Fruit fly (Drosophila melanogaster): ENCODE measurements around the gene Synd.

Gene Synd

DNA sequence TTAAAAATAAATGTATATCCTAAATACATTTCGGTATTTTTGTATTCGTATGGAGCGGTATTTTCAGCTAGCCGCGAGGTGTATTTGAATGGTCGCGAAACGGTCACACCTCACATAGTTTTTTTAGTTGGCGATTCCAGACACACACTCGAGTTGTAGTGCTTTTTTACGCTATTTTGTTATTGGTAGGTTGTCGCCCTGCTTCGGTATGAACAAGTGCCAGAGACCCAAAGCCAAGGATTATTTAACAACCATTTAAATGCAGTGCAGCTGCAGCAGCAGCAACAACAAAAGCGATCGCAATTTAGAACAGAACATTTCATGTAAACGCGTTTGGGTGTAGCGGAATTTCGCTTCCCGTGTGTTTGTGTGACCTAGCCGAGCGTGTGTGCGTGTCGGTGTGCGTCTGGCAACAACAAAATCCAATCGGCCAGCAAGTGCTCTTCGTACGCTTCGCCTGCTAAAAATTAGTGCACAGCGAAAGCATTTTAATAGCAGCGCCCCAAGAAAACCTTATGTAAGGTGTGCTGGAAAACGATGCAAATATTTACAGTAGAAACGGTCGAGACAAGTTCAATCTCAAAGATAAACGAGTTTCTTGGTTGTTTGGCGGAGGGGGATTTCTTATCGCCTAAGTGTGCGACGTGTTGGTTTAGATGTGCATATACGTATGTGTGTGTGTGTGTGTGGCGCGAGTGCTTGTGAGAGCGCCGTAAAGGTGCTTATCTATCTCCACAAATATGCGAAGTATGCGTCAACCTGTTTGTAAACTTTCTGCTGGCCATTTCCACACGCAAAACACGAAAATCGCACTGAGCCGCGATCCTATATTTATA, at the start of gene Synd:
Gene Synd (plus strand): TSS at position 111 of the 836 bp plus-strand sequence.
- TF ChIP-seq Ets98B (GFP tag; IDR thresholded peaks at IDR 0.05) (peak; percentile 13; the same call in 1 of the 2 replicates), CG4496 (GFP tag; IDR thresholded peaks at IDR 0.05) (peak; percentile 48; the same call in 2 of the 3 replicates), CG8301 (tag; optimal IDR thresholded peaks at IDR 0.05) (peak; percentile 34), gl (tag; optimal IDR thresholded peaks at IDR 0.05) (peak; percentile 31), Snoo (tag; optimal IDR thresholded peaks at IDR 0.05) (peak; percentile 6), CG9948 (tag; optimal IDR thresholded peaks at IDR 0.05) (no peak), CG34367 (tag; optimal IDR thresholded peaks at IDR 0.05) (no peak), fd96Ca (GFP tag; IDR thresholded peaks at IDR 0.05) (no peak), CG10348 (GFP tag; IDR thresholded peaks at IDR 0.05) (no peak), EcR (GFP tag; optimal IDR thresholded peaks at IDR 0.05) (peak; percentile 76), CG13204 (GFP tag; optimal IDR thresholded peaks at IDR 0.05) (no peak), CG14655 (GFP tag; optimal IDR thresholded peaks at IDR 0.05) (peak; percentile 27), rn (GFP tag; IDR thresholded peaks at IDR 0.05) (no peak), CG12605 (GFP tag; IDR thresholded peaks at IDR 0.05) (0 out of 2 replicates have a peak, but pooled peaks have one; percentile 17), CG32121 (GFP tag; IDR thresholded peaks at IDR 0.05) (no peak), D1 (tag; optimal IDR thresholded peaks at IDR 0.05) (no peak), CG8159 (tag; optimal IDR thresholded peaks at IDR 0.05) (no peak), CG15710 (tag; optimal IDR thresholded peaks at IDR 0.05) (peak; percentile 8), Pif1A (GFP tag; optimal IDR thresholded peaks at IDR 0.05) (peak; percentile 42), Pif1B (GFP tag; optimal IDR thresholded peaks at IDR 0.05) (peak; percentile 12), CG17806 (tag; optimal IDR thresholded peaks at IDR 0.05) (no peak)

- TF ChIP-seq CG8301 (tag; optimal IDR thresholded peaks at IDR 0.05) (peak; percentile 51), gl (tag; optimal IDR thresholded peaks at IDR 0.05) (peak; percentile 28), CG10348 (GFP tag; IDR thresholded peaks at IDR 0.05) (0 out of 2 replicates have a peak, but pooled peaks have one; percentile 10), rn (GFP tag; IDR thresholded peaks at IDR 0.05) (no peak), CG17806 (tag; optimal IDR thresholded peaks at IDR 0.05) (peak; percentile 34), CG34367 (tag; optimal IDR thresholded peaks at IDR 0.05) (peak; percentile 21), Ets98B (GFP tag; IDR thresholded peaks at IDR 0.05) (peak; percentile 63), CG13204 (GFP tag; optimal IDR thresholded peaks at IDR 0.05) (peak; percentile 61), Pif1A (GFP tag; optimal IDR thresholded peaks at IDR 0.05) (peak; percentile 69), CG12605 (GFP tag; IDR thresholded peaks at IDR 0.05) (peak; percentile 59), CG15710 (tag; optimal IDR thresholded peaks at IDR 0.05) (peak; percentile 42), D1 (tag; optimal IDR thresholded peaks at IDR 0.05) (peak; percentile 15), CG14655 (GFP tag; optimal IDR thresholded peaks at IDR 0.05) (peak; percentile 65), Pif1B (GFP tag; optimal IDR thresholded peaks at IDR 0.05) (peak; percentile 63), CG8159 (tag; optimal IDR thresholded peaks at IDR 0.05) (peak; percentile 54), CG9948 (tag; optimal IDR thresholded peaks at IDR 0.05) (peak; percentile 39), Snoo (tag; optimal IDR thresholded peaks at IDR 0.05) (peak; percentile 10), CG32121 (GFP tag; IDR thresholded peaks at IDR 0.05) (peak; percentile 69), fd96Ca (GFP tag; IDR thresholded peaks at IDR 0.05) (peak; percentile 77; the same call in 2 of the 3 replicates), CG4496 (GFP tag; IDR thresholded peaks at IDR 0.05) (peak; percentile 36; the same call in 2 of the 3 replicates), EcR (GFP tag; optimal IDR thresholded peaks at IDR 0.05) (no peak)
Measured at dm6 chr3R:20783714-20784435, 48.7 kb upstream of the Synd start.

DNA sequence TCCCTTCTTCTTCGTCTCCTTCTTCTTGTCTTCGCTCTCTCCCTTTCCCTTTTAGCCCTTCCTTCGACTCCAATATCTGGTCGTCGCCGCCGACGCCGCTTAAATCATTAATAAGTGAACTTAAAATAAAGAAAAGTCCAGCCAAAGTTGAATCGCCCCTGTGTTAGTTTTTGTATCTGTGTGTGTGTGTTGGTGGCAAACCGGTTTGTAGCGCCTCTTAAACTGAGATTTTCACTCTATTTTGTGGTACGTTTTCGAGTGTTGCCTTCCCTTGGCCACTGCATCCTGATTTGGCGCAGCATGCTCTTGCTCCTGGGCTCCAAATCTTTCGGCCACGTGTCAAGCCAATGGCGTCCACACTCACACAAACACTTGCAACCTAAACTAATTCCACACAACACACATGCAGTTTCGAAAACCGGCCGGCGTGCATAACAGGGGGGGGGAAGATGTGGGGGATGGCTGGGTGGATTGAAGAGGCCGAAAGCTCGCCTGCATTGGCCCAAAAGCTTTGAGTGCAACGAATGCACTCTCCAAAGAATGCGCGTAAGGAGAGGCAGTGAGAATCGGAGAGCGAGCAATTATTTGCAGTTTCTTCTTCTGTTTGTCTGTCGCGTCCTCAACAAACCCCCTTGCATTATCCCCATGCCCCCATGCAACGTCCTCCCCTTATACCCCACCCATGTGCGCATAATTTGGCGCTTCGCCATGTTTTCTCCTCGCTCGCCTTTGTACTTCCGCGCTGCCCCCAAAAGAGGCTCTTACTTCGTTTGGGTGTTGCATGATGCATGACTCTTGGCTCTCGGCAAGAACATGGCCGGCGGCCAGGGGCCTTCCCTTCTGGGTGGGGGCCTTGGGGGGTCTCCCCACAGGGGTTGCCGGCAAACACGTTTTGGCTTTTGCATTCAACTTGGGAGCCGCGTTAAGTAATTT, 47.9 kb upstream of the Synd start:
- TF ChIP-seq CG34367 (tag; optimal IDR thresholded peaks at IDR 0.05) (no peak), gl (tag; optimal IDR thresholded peaks at IDR 0.05) (peak; percentile 18), CG8301 (tag; optimal IDR thresholded peaks at IDR 0.05) (peak; percentile 12), Pif1A (GFP tag; optimal IDR thresholded peaks at IDR 0.05) (no peak), Ets98B (GFP tag; IDR thresholded peaks at IDR 0.05) (peak; percentile 84), CG10348 (GFP tag; IDR thresholded peaks at IDR 0.05) (0 out of 2 replicates have a peak, but pooled peaks have one; percentile 8), rn (GFP tag; IDR thresholded peaks at IDR 0.05) (peak; percentile 43; the same call in 1 of the 2 replicates), Snoo (tag; optimal IDR thresholded peaks at IDR 0.05) (peak; percentile 7), CG4496 (GFP tag; IDR thresholded peaks at IDR 0.05) (peak; percentile 82), fd96Ca (GFP tag; IDR thresholded peaks at IDR 0.05) (peak; percentile 81), CG14655 (GFP tag; optimal IDR thresholded peaks at IDR 0.05) (peak; percentile 37), CG13204 (GFP tag; optimal IDR thresholded peaks at IDR 0.05) (peak; percentile 84), Pif1B (GFP tag; optimal IDR thresholded peaks at IDR 0.05) (no peak), CG32121 (GFP tag; IDR thresholded peaks at IDR 0.05) (peak; percentile 92), CG17806 (tag; optimal IDR thresholded peaks at IDR 0.05) (no peak), EcR (GFP tag; optimal IDR thresholded peaks at IDR 0.05) (peak; percentile 64), CG12605 (GFP tag; IDR thresholded peaks at IDR 0.05) (peak; percentile 75), CG9948 (tag; optimal IDR thresholded peaks at IDR 0.05) (no peak), D1 (tag; optimal IDR thresholded peaks at IDR 0.05) (no peak), CG8159 (tag; optimal IDR thresholded peaks at IDR 0.05) (peak; percentile 41), CG15710 (tag; optimal IDR thresholded peaks at IDR 0.05) (peak; percentile 21)

DNA sequence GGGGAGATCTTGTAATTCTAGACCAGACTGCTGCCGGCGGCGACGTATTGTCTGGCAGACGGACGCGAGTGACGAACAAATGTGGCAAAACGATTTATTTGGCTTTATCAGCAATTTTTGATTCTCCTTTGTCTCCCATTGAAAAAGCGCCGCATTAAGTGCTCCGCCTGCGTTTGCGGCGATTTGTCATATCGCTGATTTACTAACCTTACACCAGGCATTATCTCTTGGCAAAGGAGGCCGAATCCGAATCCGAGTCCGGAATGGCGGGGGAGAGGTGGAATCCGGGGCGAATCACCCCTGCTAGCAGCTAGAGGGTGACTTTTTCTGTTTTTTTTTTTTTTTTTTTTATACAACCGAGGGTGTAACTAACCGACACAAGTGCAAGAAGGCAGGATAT, 44.0 kb upstream of the Synd start:
- TF ChIP-seq fd96Ca (GFP tag; IDR thresholded peaks at IDR 0.05): no peak
- TF ChIP-seq gl (tag; optimal IDR thresholded peaks at IDR 0.05): no peak
- TF ChIP-seq CG17806 (tag; optimal IDR thresholded peaks at IDR 0.05): no peak
- TF ChIP-seq CG34367 (tag; optimal IDR thresholded peaks at IDR 0.05): no peak
- no peak for TF ChIP-seq CG4496 (GFP tag; IDR thresholded peaks at IDR 0.05)
- no peak for TF ChIP-seq rn (GFP tag; IDR thresholded peaks at IDR 0.05)
- no peak for TF ChIP-seq CG13204 (GFP tag; optimal IDR thresholded peaks at IDR 0.05)
- TF ChIP-seq CG8159 (tag; optimal IDR thresholded peaks at IDR 0.05): no peak
- TF ChIP-seq CG12605 (GFP tag; IDR thresholded peaks at IDR 0.05): no peak
- no peak for TF ChIP-seq CG14655 (GFP tag; optimal IDR thresholded peaks at IDR 0.05)
- TF ChIP-seq CG8301 (tag; optimal IDR thresholded peaks at IDR 0.05): no peak
- no peak for TF ChIP-seq EcR (GFP tag; optimal IDR thresholded peaks at IDR 0.05)
- no peak for TF ChIP-seq Ets98B (GFP tag; IDR thresholded peaks at IDR 0.05)
- TF ChIP-seq Pif1A (GFP tag; optimal IDR thresholded peaks at IDR 0.05): no peak
- no peak for TF ChIP-seq CG32121 (GFP tag; IDR thresholded peaks at IDR 0.05)
- no peak for TF ChIP-seq CG15710 (tag; optimal IDR thresholded peaks at IDR 0.05)

Measured in whole organism, pupa.